Fruit fly (Drosophila melanogaster): ENCODE results near the gene CG31106.

CG31106 gene

DNA sequence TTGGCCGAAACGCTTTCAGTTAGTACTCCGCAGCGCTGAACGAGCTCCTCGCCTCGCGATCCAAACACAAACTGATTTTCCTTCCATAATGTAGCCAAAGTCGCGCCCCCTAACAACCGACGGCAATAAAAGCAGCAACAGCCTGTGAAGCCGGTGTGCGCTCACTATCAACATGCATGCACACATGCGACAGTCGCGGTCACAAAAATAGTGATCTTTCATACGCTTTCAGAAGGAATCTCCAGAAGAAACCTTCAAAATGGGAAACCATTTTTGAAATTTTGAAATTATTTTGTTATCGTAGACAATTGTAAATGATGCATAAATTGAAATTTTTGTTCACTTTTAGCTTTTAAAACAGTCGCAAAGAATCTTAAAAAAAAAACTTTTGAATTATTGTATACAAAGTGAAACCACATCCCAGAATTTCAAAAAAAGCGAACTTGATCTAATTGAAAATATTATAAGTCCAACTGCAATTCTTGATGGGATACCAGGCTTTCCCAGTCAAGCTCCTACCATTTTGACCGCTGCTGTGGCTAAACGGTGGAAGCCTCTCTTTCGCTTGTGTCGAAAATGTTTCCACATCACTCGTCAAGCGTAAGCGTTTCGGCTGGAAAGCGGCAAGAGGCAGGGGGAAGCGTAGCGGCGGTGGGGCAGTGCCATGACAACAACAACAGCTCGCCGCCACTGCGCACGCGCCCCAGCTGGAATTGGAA lies 16.3 kb downstream of the CG31106 start, which contains the start of gene Cad96Cb (continued):
- TF ChIP-seq CG10147 (GFP tag; optimal IDR thresholded peaks at IDR 0.05) (peak; percentile 77), NC2β (GFP tag; optimal IDR thresholded peaks at IDR 0.05) (peak; percentile 73), ranshi (GFP tag; IDR thresholded peaks at IDR 0.05) (peak; percentile 38; the same call in 1 of the 2 replicates), org-1 (GFP tag; optimal IDR thresholded peaks at IDR 0.05) (peak; percentile 87), CG3065 (GFP tag; optimal IDR thresholded peaks at IDR 0.05) (peak; percentile 65), pho (GFP tag; optimal IDR thresholded peaks at IDR 0.05) (peak; percentile 63), CG17612 (GFP tag; IDR thresholded peaks at IDR 0.05) (no peak), hbn (GFP tag; IDR thresholded peaks at IDR 0.05; ENCODE audit: partially characterized antibody) (no peak), CG17829 (tag; optimal IDR thresholded peaks at IDR 0.05) (peak; percentile 84), ATbp (GFP tag; optimal IDR thresholded peaks at IDR 0.05) (peak; percentile 86), CG8359 (GFP tag; optimal IDR thresholded peaks at IDR 0.05; ENCODE audit: borderline replicate concordance) (peak; percentile 76), sens (GFP tag) (peak; percentile 99), odd (GFP tag; optimal IDR thresholded peaks at IDR 0.05) (peak; percentile 90), crol (GFP tag; IDR thresholded peaks at IDR 0.05) (peak; percentile 75), exex (tag; optimal IDR thresholded peaks at IDR 0.05) (no peak), CG13424 (tag; optimal IDR thresholded peaks at IDR 0.05) (peak; percentile 86), CG8281 (tag; optimal IDR thresholded peaks at IDR 0.05) (peak; percentile 68), CG2678 (tag; optimal IDR thresholded peaks at IDR 0.05) (peak; percentile 90), CG4854 (GFP tag; optimal IDR thresholded peaks at IDR 0.05) (peak; percentile 69), CG17186 (GFP tag; optimal IDR thresholded peaks at IDR 0.05) (peak; percentile 56), CG12104 (GFP tag; optimal IDR thresholded peaks at IDR 0.05) (peak; percentile 86), Dfd (GFP tag; optimal IDR thresholded peaks at IDR 0.05) (no peak), CG3726 (GFP tag; IDR thresholded peaks at IDR 0.05) (no peak), CrebB (tag; optimal IDR thresholded peaks at IDR 0.05) (peak; percentile 26), CG2129 (GFP tag; IDR thresholded peaks at IDR 0.05; ENCODE audit: partially characterized antibody) (no peak), CG11398 (GFP tag; optimal IDR thresholded peaks at IDR 0.05) (peak; percentile 69), CG14050 (GFP tag; IDR thresholded peaks at IDR 0.05) (peak; percentile 43; the same call in 1 of the 3 replicates), NC2α (GFP tag; optimal IDR thresholded peaks at IDR 0.05) (peak; percentile 62), klu (GFP tag; IDR thresholded peaks at IDR 0.05) (peak; percentile 10; the same call in 1 of the 2 replicates), tin (GFP tag; optimal IDR thresholded peaks at IDR 0.05) (peak; percentile 89), fu2 (GFP tag; optimal IDR thresholded peaks at IDR 0.05) (peak; percentile 29), Dad (GFP tag; optimal IDR thresholded peaks at IDR 0.05) (peak; percentile 64), CG16779 (GFP tag; IDR thresholded peaks at IDR 0.05) (no peak), schlank (tag; optimal IDR thresholded peaks at IDR 0.05) (no peak), CG30403 (GFP tag; optimal IDR thresholded peaks at IDR 0.05) (peak; percentile 92), CG7839 (tag; optimal IDR thresholded peaks at IDR 0.05) (peak; percentile 90), CG10979 (tag; optimal IDR thresholded peaks at IDR 0.05) (peak; percentile 94), CG10543 (GFP tag; optimal IDR thresholded peaks at IDR 0.05) (no peak), CG1603 (tag; optimal IDR thresholded peaks at IDR 0.05) (peak; percentile 41), CG18764 (GFP tag; optimal IDR thresholded peaks at IDR 0.05) (peak; percentile 76), dpn (GFP tag; optimal IDR thresholded peaks at IDR 0.05) (peak; percentile 66 to 80), oc (tag; optimal IDR thresholded peaks at IDR 0.05) (peak; percentile 34), sqz (GFP tag; optimal IDR thresholded peaks at IDR 0.05) (peak; percentile 24), lola (GFP tag; optimal IDR thresholded peaks at IDR 0.05) (peak in 1 of 3 experiments; percentile 94), D19B (GFP tag; optimal IDR thresholded peaks at IDR 0.05) (peak; percentile 31), aop (GFP tag; IDR thresholded peaks at IDR 0.05) (no peak), Ets97D (GFP tag; optimal IDR thresholded peaks at IDR 0.05) (peak; percentile 28), HLH3B (GFP tag; IDR thresholded peaks at IDR 0.05) (peak; percentile 59), CG11723 (GFP tag; optimal IDR thresholded peaks at IDR 0.05) (peak; percentile 80)

All from whole organism, embryonic.